Fruit fly (Drosophila melanogaster): Measurements from ENCODE around the gene CG16890.

Gene CG16890

dm6 chr2L:13811323-13811722 lies 27.2 kb upstream of the CG16890 start, which contains the start of the genes Adat1 and CG16865 (continued):
- TF ChIP-seq CG17829 (tag; optimal IDR thresholded peaks at IDR 0.05) (peak; percentile 5), CG11696 (GFP tag; IDR thresholded peaks at IDR 0.05) (no peak), eve (GFP tag; optimal IDR thresholded peaks at IDR 0.05) (no peak), Hr51 (GFP tag; optimal IDR thresholded peaks at IDR 0.05) (no peak), CG18262 (tag; optimal IDR thresholded peaks at IDR 0.05) (no peak), Camta (GFP tag; optimal IDR thresholded peaks at IDR 0.05) (no peak), CG6272 (GFP tag; IDR thresholded peaks at IDR 0.05) (no peak), CG33213 (GFP tag; optimal IDR thresholded peaks at IDR 0.05) (peak; percentile 14), zen (tag; optimal IDR thresholded peaks at IDR 0.05) (no peak), btn (GFP tag; optimal IDR thresholded peaks at IDR 0.05) (no peak), zen2 (GFP tag; IDR thresholded peaks at IDR 0.05; ENCODE audit: partially characterized antibody) (peak; percentile 42; the same call in 1 of the 3 replicates), CG14710 (tag; optimal IDR thresholded peaks at IDR 0.05) (peak; percentile 35), CG4820 (GFP tag; optimal IDR thresholded peaks at IDR 0.05) (no peak), CG14667 (GFP tag; IDR thresholded peaks at IDR 0.05) (no peak), CG7987 (GFP tag; optimal IDR thresholded peaks at IDR 0.05) (peak; percentile 6), CG17802 (tag; optimal IDR thresholded peaks at IDR 0.05) (no peak), CG14860 (GFP tag; IDR thresholded peaks at IDR 0.05; ENCODE audit: partially characterized antibody) (peak; percentile 56; the same call in 2 of the 3 replicates), tin (GFP tag; optimal IDR thresholded peaks at IDR 0.05) (no peak), Sry-δ (GFP tag; optimal IDR thresholded peaks at IDR 0.05) (peak; percentile 43), Dek (tag; optimal IDR thresholded peaks at IDR 0.05) (no peak), Dll (GFP tag; IDR thresholded peaks at IDR 0.05; ENCODE audit: partially characterized antibody) (peak; percentile 72; the same call in 3 of the 4 replicates), fd64A (GFP tag; optimal IDR thresholded peaks at IDR 0.05) (no peak), gro (GFP tag; optimal IDR thresholded peaks at IDR 0.05) (peak; percentile 15), CG17361 (GFP tag; IDR thresholded peaks at IDR 0.05) (no peak), CG15011 (GFP tag; optimal IDR thresholded peaks at IDR 0.05) (no peak), Eip74EF (GFP tag; optimal IDR thresholded peaks at IDR 0.05) (no peak), ap (GFP tag; IDR thresholded peaks at IDR 0.05) (no peak), sc (optimal IDR thresholded peaks at IDR 0.05) (no peak), sc (GFP tag; optimal IDR thresholded peaks at IDR 0.05) (no peak), seq (GFP tag; IDR thresholded peaks at IDR 0.05) (no peak), B-H1 (GFP tag; IDR thresholded peaks at IDR 0.05) (no peak), stwl (tag; optimal IDR thresholded peaks at IDR 0.05) (peak; percentile 87), CG9609 (GFP tag; optimal IDR thresholded peaks at IDR 0.05) (no peak), twi (tag; optimal IDR thresholded peaks at IDR 0.05) (no peak), CG13624 (GFP tag; optimal IDR thresholded peaks at IDR 0.05) (peak; percentile 12), HmgD (GFP tag; optimal IDR thresholded peaks at IDR 0.05) (no peak), Stat92E (GFP tag; optimal IDR thresholded peaks at IDR 0.05) (no peak), ash1 (GFP tag; optimal IDR thresholded peaks at IDR 0.05) (no peak), aop (GFP tag; IDR thresholded peaks at IDR 0.05) (no peak), grn (GFP tag; optimal IDR thresholded peaks at IDR 0.05) (no peak), CG3847 (GFP tag; IDR thresholded peaks at IDR 0.05) (no peak), Gsc (GFP tag; IDR thresholded peaks at IDR 0.05) (no peak), gcm (GFP tag; optimal IDR thresholded peaks at IDR 0.05) (no peak), Tbp (GFP tag; optimal IDR thresholded peaks at IDR 0.05) (no peak), CG31365 (tag; optimal IDR thresholded peaks at IDR 0.05) (no peak), HHEX (GFP tag; optimal IDR thresholded peaks at IDR 0.05) (no peak), ab (GFP tag; optimal IDR thresholded peaks at IDR 0.05) (no peak), ttk (GFP tag; IDR thresholded peaks at IDR 0.05) (no peak), Six4 (GFP tag; optimal IDR thresholded peaks at IDR 0.05) (no peak), CG11085 (GFP tag; IDR thresholded peaks at IDR 0.05) (no peak), slou (GFP tag; optimal IDR thresholded peaks at IDR 0.05) (no peak), jigr1 (GFP tag; IDR thresholded peaks at IDR 0.05) (no peak)
